Worm (Caenorhabditis elegans) whole organism, L4 larva: Measurements from ENCODE around the gene nhr-66.

Experiments
- ZK546.5 ChIP-seq, 2 experiments: sonication (generic microtip); optimal IDR thresholded peaks; 2 replicates each; lab custom pipeline; 2017; ENCODE audit warnings: missing biosample characterization in 2 of 2, missing genetic modification characterization in 2 of 2
- aha-1 ChIP-seq: fragments of 150-350 bp; peaks from one replicate; lab custom pipeline; 2014; ENCODE audit warnings: missing biosample characterization, missing genetic modification characterization
- arid-1 ChIP-seq: fragments of 200-800 bp; sonication (Bioruptor generic); conservative IDR thresholded peaks from 2 replicates; pipeline ENCODE4 v1.3.6; 2022; ENCODE audit warnings: missing genetic modification reagents, missing genetic modification characterization, missing compliant biosample characterization
- lin-38 ChIP-seq: fragments of 200-800 bp; sonication (Bioruptor generic); IDR thresholded peaks from 2 replicates; pipeline ENCODE4 v1.3.6; 2022; ENCODE audit warnings: missing genetic modification reagents, missing genetic modification characterization, missing compliant biosample characterization
- lin-39 ChIP-seq: fragments of 150-350 bp; optimal IDR thresholded peaks from 2 replicates; lab custom pipeline; 2014; ENCODE audit warnings: missing biosample characterization, missing genetic modification reagents, missing genetic modification characterization
- mep-1 ChIP-seq: fragments of 150-350 bp; sonication (generic microtip); optimal IDR thresholded peaks from 3 replicates; lab custom pipeline; 2014; ENCODE audit warnings: missing biosample characterization, missing genetic modification characterization
- unc-130 ChIP-seq: sonication (generic microtip); optimal IDR thresholded peaks from 2 replicates; lab custom pipeline; 2016; ENCODE audit warnings: missing genetic modification reagents, missing genetic modification characterization, missing compliant biosample characterization
- zip-2 ChIP-seq: fragments of 150-350 bp; optimal IDR thresholded peaks from 2 replicates; lab custom pipeline; 2014; ENCODE audit warnings: missing biosample characterization, missing genetic modification characterization
- ztf-7 ChIP-seq: fragments of 150-350 bp; optimal IDR thresholded peaks from 2 replicates; lab custom pipeline; 2014; ENCODE audit warnings: missing biosample characterization, missing genetic modification characterization

DNA sequence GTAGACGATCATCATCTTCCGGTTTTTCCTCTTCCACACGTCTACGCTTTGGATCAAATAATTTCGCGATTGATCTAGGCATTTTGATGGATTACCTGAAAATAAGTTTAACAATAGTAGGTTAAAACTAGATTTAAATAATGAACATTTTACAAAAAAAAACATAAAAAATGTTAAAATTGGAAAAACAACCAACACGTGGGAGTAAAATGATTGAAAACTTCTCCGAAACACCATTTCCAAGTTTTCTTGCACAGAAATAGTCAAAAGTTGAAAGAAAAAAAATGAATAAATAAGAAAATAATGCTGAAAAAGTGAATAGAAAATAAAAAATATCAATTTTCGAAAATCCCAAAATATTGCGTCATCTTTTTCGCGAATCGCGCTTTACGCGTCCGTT, 24.7 kb downstream of the nhr-66 start, which contains the start of gene C07G1.7:
- no peak for TF ChIP-seq unc-130
- no peak for TF ChIP-seq zip-2
- no peak for TF ChIP-seq arid-1 (GFP tag; lab: Robert Waterston, UW)
- no peak for TF ChIP-seq aha-1 (tag; lab: Kevin White, UChicago)
- no peak for TF ChIP-seq ztf-7
- TF ChIP-seq ZK546.5 (tag; optimal IDR thresholded peaks at IDR 0.05; lab: Kevin White, UChicago), result no peak
- no peak for TF ChIP-seq mep-1
- TF ChIP-seq lin-38, result no peak
- no peak for TF ChIP-seq lin-39 (tag; lab: Kevin White, UChicago)
